Worm (Caenorhabditis elegans): ENCODE results near the gene amt-3.

amt-3 gene

DNA sequence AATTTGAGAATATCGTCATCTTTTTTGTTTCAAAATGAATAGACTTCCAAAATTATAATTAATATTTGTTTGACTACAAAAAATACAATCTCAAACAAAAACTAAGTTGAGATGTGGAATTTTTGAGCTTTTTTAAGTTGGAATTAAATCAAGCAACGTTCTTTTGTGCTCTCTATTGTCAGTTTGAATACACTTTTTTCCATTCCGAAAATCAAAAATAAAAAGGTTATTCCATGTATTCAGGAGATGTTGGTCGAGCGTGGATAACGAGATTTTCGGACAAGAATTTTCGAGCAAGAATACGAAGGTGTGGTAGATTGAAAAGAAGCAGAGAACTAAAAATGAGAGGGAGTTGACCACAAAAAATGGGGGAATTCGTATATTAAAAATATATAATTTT lies 1.2 kb upstream of the amt-3 start:
- TF ChIP-seq ama-1 (optimal IDR thresholded peaks at IDR 0.05) = no peak
- TF ChIP-seq ama-1 (GFP tag; optimal IDR thresholded peaks at IDR 0.05) = no peak
- TF ChIP-seq cebp-1 (GFP tag; IDR thresholded peaks at IDR 0.05) = no peak
- TF ChIP-seq cebp-1 (tag; optimal IDR thresholded peaks at IDR 0.05) = no peak
- TF ChIP-seq ceh-100 (GFP tag; IDR thresholded peaks at IDR 0.05) = no peak

DNA sequence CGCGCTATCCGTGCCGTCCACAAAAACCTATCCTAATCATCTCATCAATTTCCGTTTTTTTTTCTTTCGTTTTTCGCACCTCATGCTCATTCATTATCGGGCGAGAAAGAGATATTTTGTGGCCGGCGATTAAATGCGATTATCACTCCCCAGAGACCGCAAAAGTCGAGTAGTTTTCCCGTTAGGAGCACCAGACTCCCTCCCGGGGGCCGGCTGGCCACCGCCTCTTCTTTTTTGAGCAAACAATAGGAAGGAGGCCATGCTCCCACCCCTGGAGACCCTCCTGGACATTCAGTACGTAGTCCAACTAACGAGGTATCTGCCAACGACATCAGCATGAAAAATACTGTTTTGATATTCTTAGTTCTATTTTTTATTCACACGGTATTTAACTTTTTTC lies 8.5 kb downstream of the amt-3 start, which contains the start of gene M195.2:
Gene M195.2, plus strand, starts transcription at position 301 of the 400 bp plus-strand sequence.
- no peak for TF ChIP-seq ceh-91 (GFP tag; IDR thresholded peaks at IDR 0.05)
- no peak for TF ChIP-seq Y53F4B.3 (GFP tag; IDR thresholded peaks at IDR 0.05)
- TF ChIP-seq unc-62 (GFP tag; optimal IDR thresholded peaks at IDR 0.05) = no peak
- no peak for TF ChIP-seq hmg-20 (GFP tag; IDR thresholded peaks at IDR 0.05)
- no peak for TF ChIP-seq Y95B8A.8 (GFP tag; IDR thresholded peaks at IDR 0.05)
- no peak for TF ChIP-seq F39B2.1 (GFP tag; IDR thresholded peaks at IDR 0.05)
- TF ChIP-seq F55B11.4 (tag; optimal IDR thresholded peaks at IDR 0.05; ENCODE audit: borderline replicate concordance, insufficient read depth) = no peak

DNA sequence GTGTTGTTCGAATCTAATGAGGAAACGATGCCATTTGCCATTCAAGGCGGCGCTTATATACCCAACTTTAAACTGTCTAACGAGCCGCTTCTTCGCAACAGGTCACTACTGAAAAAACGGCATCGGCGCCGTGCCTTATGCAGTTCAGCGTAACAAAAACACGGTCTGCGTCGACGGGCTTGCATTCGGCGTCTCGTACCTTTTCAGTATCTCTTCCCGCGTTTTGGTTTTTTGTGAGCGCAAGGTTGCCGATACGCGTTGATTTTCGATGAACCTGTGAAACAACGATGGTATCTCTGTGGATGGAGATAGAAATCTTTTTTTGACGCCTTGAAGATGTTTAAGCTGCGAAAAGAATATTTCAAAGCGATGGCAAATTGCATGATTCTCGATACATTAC lies 9.6 kb downstream of the amt-3 start, which contains the start of gene col-77:
Gene col-77, minus strand, starts transcription at position 32 of the 400 bp plus-strand sequence.
- TF ChIP-seq F23B12.7 (tag; optimal IDR thresholded peaks at IDR 0.05; ENCODE audit: insufficient read depth) = no peak
- no peak for TF ChIP-seq lin-40 (tag; optimal IDR thresholded peaks at IDR 0.05)
- TF ChIP-seq snpc-1.3 (tag; optimal IDR thresholded peaks at IDR 0.05; ENCODE audit: insufficient read depth) = no peak
- no peak for TF ChIP-seq him-1 (tag; optimal IDR thresholded peaks at IDR 0.05)
- TF ChIP-seq let-607 (tag; optimal IDR thresholded peaks at IDR 0.05) = no peak
- no peak for TF ChIP-seq ztf-28 (GFP tag; IDR thresholded peaks at IDR 0.05)
- no peak for TF ChIP-seq C17E4.6 (GFP tag; IDR thresholded peaks at IDR 0.05)
- no peak for TF ChIP-seq nhr-80 (tag; optimal IDR thresholded peaks at IDR 0.05)

DNA sequence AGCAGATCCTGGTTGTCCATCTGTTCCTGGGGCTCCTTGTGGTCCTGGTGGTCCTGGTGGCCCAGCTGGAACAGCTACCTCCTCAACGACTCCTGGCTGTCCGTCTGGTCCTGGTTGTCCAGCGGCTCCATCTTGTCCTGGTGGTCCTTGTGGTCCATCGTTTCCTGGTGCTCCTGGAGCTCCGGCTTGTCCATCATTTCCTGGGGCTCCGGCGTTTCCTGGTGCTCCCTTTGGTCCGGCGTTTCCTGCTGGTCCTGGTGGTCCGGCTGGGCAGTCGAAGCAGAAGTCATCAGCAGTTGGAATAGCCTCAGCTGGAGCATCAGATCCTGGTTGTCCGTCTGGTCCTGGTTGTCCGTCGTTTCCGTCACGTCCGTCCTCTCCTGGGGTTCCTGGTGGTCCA lies 10.5 kb downstream of the amt-3 start:
- peak; percentile 22 for TF ChIP-seq dpff-1 (tag; optimal IDR thresholded peaks at IDR 0.05)
- peak; percentile 75 for TF ChIP-seq zfh-2 (GFP tag; conservative IDR thresholded peaks at IDR 0.05)
- TF ChIP-seq F52B5.7 (tag; optimal IDR thresholded peaks at IDR 0.05) = no peak
- peak; percentile 80; the same call in 1 of the 2 replicates for TF ChIP-seq egrh-3 (GFP tag; IDR thresholded peaks at IDR 0.05)

DNA sequence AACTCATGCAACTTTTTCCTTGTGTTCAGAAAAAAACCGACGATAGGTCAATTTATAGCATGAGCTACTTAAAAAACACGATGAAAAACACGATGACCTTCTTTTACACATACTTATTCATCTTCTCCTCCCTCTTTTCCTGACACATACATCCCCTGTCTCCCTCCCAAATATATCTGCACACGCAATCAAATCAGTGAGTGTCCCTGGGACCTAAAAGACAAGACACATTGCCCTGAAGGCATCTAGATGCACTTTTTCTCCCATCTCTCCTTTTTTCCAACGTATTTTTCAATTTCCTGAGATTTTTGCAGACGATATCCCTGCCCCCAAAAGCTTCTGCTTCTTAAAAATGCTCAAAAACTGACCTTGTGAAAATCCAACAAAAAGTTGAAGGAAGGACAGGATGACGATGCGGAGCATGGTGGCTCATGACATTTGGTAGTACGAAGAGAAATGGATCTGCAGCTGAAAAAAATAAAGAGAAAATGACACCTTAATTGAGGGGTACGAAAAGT lies 14.7 kb downstream of the amt-3 start, which contains the start of gene C26D10.6:
Gene C26D10.6, minus strand, starts transcription at position 468 of the 518 bp plus-strand sequence.
- TF ChIP-seq mxl-1 (tag; optimal IDR thresholded peaks at IDR 0.05) = no peak
- TF ChIP-seq aptf-3 (GFP tag; IDR thresholded peaks at IDR 0.05) = no peak
- TF ChIP-seq him-1 (tag; optimal IDR thresholded peaks at IDR 0.05) = no peak
- no peak for TF ChIP-seq cebp-1 (GFP tag; IDR thresholded peaks at IDR 0.05)
- no peak for TF ChIP-seq cebp-1 (tag; optimal IDR thresholded peaks at IDR 0.05)
- no peak for TF ChIP-seq Y67H2A.10 (GFP tag; conservative IDR thresholded peaks at IDR 0.05)
- no peak for TF ChIP-seq hlh-26 (GFP tag; conservative IDR thresholded peaks at IDR 0.05)
- TF ChIP-seq sea-2 (GFP tag; IDR thresholded peaks at IDR 0.05) = no peak
- no peak for TF ChIP-seq gei-17 (GFP tag; optimal IDR thresholded peaks at IDR 0.05)
- no peak for TF ChIP-seq F49E8.2 (tag; optimal IDR thresholded peaks at IDR 0.05; ENCODE audit: insufficient read depth)
- TF ChIP-seq bed-1 (GFP tag; IDR thresholded peaks at IDR 0.05) = no peak
- no peak for TF ChIP-seq ztf-6 (GFP tag; IDR thresholded peaks at IDR 0.05)
- TF ChIP-seq ceh-27 (GFP tag; optimal IDR thresholded peaks at IDR 0.05) = no peak
- no peak for TF ChIP-seq ztf-26 (tag; optimal IDR thresholded peaks at IDR 0.05)
- no peak for TF ChIP-seq akir-1 (GFP tag; optimal IDR thresholded peaks at IDR 0.05)
- no peak for TF ChIP-seq ekl-4 (GFP tag; IDR thresholded peaks at IDR 0.05)
- TF ChIP-seq nhr-90 (tag; optimal IDR thresholded peaks at IDR 0.05) = no peak
- TF ChIP-seq ama-1 (optimal IDR thresholded peaks at IDR 0.05) = no peak
- TF ChIP-seq ama-1 (GFP tag; optimal IDR thresholded peaks at IDR 0.05) = no peak
- TF ChIP-seq rec-8 (tag; optimal IDR thresholded peaks at IDR 0.05) = no peak
- TF ChIP-seq B0035.1 (tag; optimal IDR thresholded peaks at IDR 0.05) = no peak
- no peak for TF ChIP-seq ztf-25 (GFP tag; IDR thresholded peaks at IDR 0.05)
